Fruit fly (Drosophila melanogaster) whole organism, embryonic: ENCODE measurements around the gene CG5139.

ENCODE experiments used
- Aef1 ChIP-seq: fragments of 200-800 bp; sonication (Bioruptor generic); IDR thresholded peaks from 3 replicates; pipeline ENCODE4 v1.3.6; 2022; ENCODE audit warnings: missing biosample characterization, missing genetic modification characterization
- BEAF-32 ChIP-seq: fragments of 200-800 bp; sonication (Bioruptor generic); optimal IDR thresholded peaks from 3 replicates; lab custom pipeline; 2017; ENCODE audit warnings: missing biosample characterization, missing genetic modification characterization, mild to moderate bottlenecking, moderate library complexity, missing genetic modification reagents
- CG10654 ChIP-seq: fragments of 200-800 bp; sonication (Bioruptor generic); optimal IDR thresholded peaks from 2 replicates; lab custom pipeline; 2016; ENCODE audit warnings: missing biosample characterization, missing genetic modification characterization
- CG10979 ChIP-seq: fragments of 200-800 bp; sonication (Bioruptor generic); optimal IDR thresholded peaks from 2 replicates; lab custom pipeline; 2018; ENCODE audit warnings: missing biosample characterization, mild to moderate bottlenecking, missing genetic modification characterization, moderate library complexity
- CG12236 ChIP-seq: fragments of 200-800 bp; sonication (Bioruptor generic); optimal IDR thresholded peaks from 2 replicates; lab custom pipeline; 2016; ENCODE audit warnings: missing biosample characterization, missing genetic modification characterization
- CG12391 ChIP-seq: fragments of 200-800 bp; sonication (Bioruptor generic); optimal IDR thresholded peaks from 3 replicates; lab custom pipeline; 2018; ENCODE audit warnings: missing biosample characterization, mild to moderate bottlenecking, missing genetic modification characterization, moderate library complexity
- CG12942 ChIP-seq: fragments of 200-800 bp; sonication (Bioruptor generic); optimal IDR thresholded peaks from 3 replicates; lab custom pipeline; 2016; ENCODE audit warnings: missing biosample characterization, missing genetic modification characterization
- CG13624 ChIP-seq: fragments of 200-800 bp; sonication (Bioruptor generic); optimal IDR thresholded peaks from 2 replicates; lab custom pipeline; 2016; ENCODE audit warnings: missing biosample characterization, missing genetic modification characterization
- CG14014 ChIP-seq: fragments of 200-800 bp; sonication (Bioruptor generic); IDR thresholded peaks from 2 replicates; pipeline ENCODE4 v1.3.6; 2022; ENCODE audit warnings: missing biosample characterization, missing genetic modification characterization
- CG14860 ChIP-seq: fragments of 200-800 bp; sonication (Bioruptor generic); IDR thresholded peaks from 3 replicates; pipeline ENCODE4 v1.3.6; 2022; ENCODE audit warnings: missing biosample characterization, missing genetic modification characterization; ENCODE audit not compliant: partially characterized antibody
- CG16779 ChIP-seq: fragments of 200-800 bp; sonication (Bioruptor generic); IDR thresholded peaks from 2 replicates; pipeline ENCODE4 v1.3.6; 2022; ENCODE audit warnings: missing biosample characterization, missing genetic modification characterization
- CG18599 ChIP-seq: fragments of 200-800 bp; sonication (Bioruptor generic); optimal IDR thresholded peaks from 3 replicates; lab custom pipeline; 2017; ENCODE audit warnings: missing biosample characterization, missing genetic modification characterization, mild to moderate bottlenecking, moderate library complexity, missing genetic modification reagents
- CG2120 ChIP-seq: fragments of 200-800 bp; sonication (Bioruptor generic); optimal IDR thresholded peaks from 3 replicates; lab custom pipeline; 2016; ENCODE audit warnings: missing biosample characterization, missing genetic modification characterization
- CG3065 ChIP-seq: fragments of 200-800 bp; sonication (Bioruptor generic); optimal IDR thresholded peaks from 2 replicates; lab custom pipeline; 2016; ENCODE audit warnings: missing biosample characterization, missing genetic modification characterization
- CG32767 ChIP-seq: fragments of 200-800 bp; sonication (Bioruptor generic); IDR thresholded peaks from 2 replicates; pipeline ENCODE4 v1.3.6; 2022; ENCODE audit warnings: missing biosample characterization, missing genetic modification characterization
- CG3281 ChIP-seq: fragments of 200-800 bp; sonication (Bioruptor generic); optimal IDR thresholded peaks from 3 replicates; lab custom pipeline; 2017; ENCODE audit warnings: missing biosample characterization, mild to moderate bottlenecking, missing genetic modification characterization
- CG3407 ChIP-seq: fragments of 200-800 bp; sonication (Bioruptor generic); optimal IDR thresholded peaks from 2 replicates; lab custom pipeline; 2018; ENCODE audit warnings: missing biosample characterization, mild to moderate bottlenecking, missing genetic modification characterization
- CG34376 ChIP-seq: fragments of 200-800 bp; sonication (Bioruptor generic); optimal IDR thresholded peaks from 2 replicates; lab custom pipeline; 2018; ENCODE audit warnings: missing biosample characterization, mild to moderate bottlenecking, missing genetic modification characterization
- CG3847 ChIP-seq: fragments of 200-800 bp; sonication (Bioruptor generic); IDR thresholded peaks from 2 replicates; pipeline ENCODE4 v1.3.6; 2022; ENCODE audit warnings: missing biosample characterization, missing genetic modification characterization
- CG4854 ChIP-seq: fragments of 200-800 bp; sonication (Bioruptor generic); optimal IDR thresholded peaks from 2 replicates; lab custom pipeline; 2016; ENCODE audit warnings: missing biosample characterization, missing genetic modification characterization, inconsistent platforms
- CG6791 ChIP-seq: fragments of 200-800 bp; sonication (Bioruptor generic); IDR thresholded peaks from 3 replicates; pipeline ENCODE4 v1.3.6; 2022; ENCODE audit warnings: missing biosample characterization, missing genetic modification characterization; ENCODE audit not compliant: partially characterized antibody
- CG7987 ChIP-seq: fragments of 200-800 bp; sonication (Bioruptor generic); optimal IDR thresholded peaks from 2 replicates; lab custom pipeline; 2018; ENCODE audit warnings: missing biosample characterization, mild to moderate bottlenecking, missing genetic modification characterization, moderate library complexity
- CG8924 ChIP-seq: fragments of 200-800 bp; optimal IDR thresholded peaks from 3 replicates; lab custom pipeline; 2019; ENCODE audit warnings: missing biosample characterization, mild to moderate bottlenecking, missing genetic modification characterization, moderate library complexity
- CG9215 ChIP-seq: fragments of 200-800 bp; sonication (Bioruptor generic); IDR thresholded peaks from 2 replicates; pipeline ENCODE4 v1.3.6; 2022; ENCODE audit warnings: missing biosample characterization, missing genetic modification characterization
- CG9797 ChIP-seq: fragments of 200-800 bp; sonication (Bioruptor generic); optimal IDR thresholded peaks from 3 replicates; lab custom pipeline; 2018; ENCODE audit warnings: missing biosample characterization, mild to moderate bottlenecking, missing genetic modification characterization
- CG9876 ChIP-seq: fragments of 200-800 bp; sonication (Bioruptor generic); optimal IDR thresholded peaks from 2 replicates; lab custom pipeline; 2016; ENCODE audit warnings: missing biosample characterization, missing genetic modification characterization
- D19B ChIP-seq: fragments of 200-800 bp; sonication (Bioruptor generic); optimal IDR thresholded peaks from 2 replicates; lab custom pipeline; 2017; ENCODE audit warnings: missing biosample characterization, mild to moderate bottlenecking, missing genetic modification characterization
- Dp ChIP-seq: fragments of 200-800 bp; sonication (Bioruptor generic); optimal IDR thresholded peaks from 2 replicates; lab custom pipeline; 2018; ENCODE audit warnings: missing biosample characterization, mild to moderate bottlenecking, missing genetic modification characterization, moderate library complexity
- GATAe ChIP-seq: fragments of 200-800 bp; sonication (Bioruptor generic); conservative IDR thresholded peaks from 2 replicates; pipeline ENCODE4 v1.3.6; 2022; ENCODE audit warnings: missing biosample characterization, missing genetic modification characterization
- H2.0 ChIP-seq: fragments of 200-800 bp; sonication (Bioruptor generic); IDR thresholded peaks from 2 replicates; pipeline ENCODE4 v1.3.6; 2022; ENCODE audit warnings: missing biosample characterization, missing genetic modification characterization
- HLH54F ChIP-seq: fragments of 200-800 bp; sonication (Bioruptor generic); optimal IDR thresholded peaks from 3 replicates; lab custom pipeline; 2016; ENCODE audit warnings: missing biosample characterization, missing genetic modification characterization
- Hr39 ChIP-seq: fragments of >200 bp; optimal IDR thresholded peaks from 2 replicates; lab custom pipeline; 2017
- NC2β ChIP-seq: fragments of 200-800 bp; sonication (Bioruptor generic); optimal IDR thresholded peaks from 2 replicates; lab custom pipeline; 2016; ENCODE audit warnings: missing biosample characterization, missing genetic modification characterization
- PHDP ChIP-seq: fragments of 200-800 bp; sonication (Bioruptor generic); optimal IDR thresholded peaks from 3 replicates; lab custom pipeline; 2018; ENCODE audit warnings: missing biosample characterization, mild to moderate bottlenecking, missing genetic modification characterization, moderate library complexity
- Scr ChIP-seq: fragments of 200-800 bp; sonication (Bioruptor generic); IDR thresholded peaks from 2 replicates; pipeline ENCODE4 v1.3.6; 2022; ENCODE audit warnings: missing biosample characterization, missing genetic modification characterization; ENCODE audit not compliant: partially characterized antibody
- Side ChIP-seq: fragments of 200-800 bp; sonication (Bioruptor generic); optimal IDR thresholded peaks from 2 replicates; lab custom pipeline; 2016; ENCODE audit warnings: missing biosample characterization, missing genetic modification characterization
- Sry-β ChIP-seq: fragments of 200-800 bp; sonication (Bioruptor generic); optimal IDR thresholded peaks from 2 replicates; lab custom pipeline; 2018; ENCODE audit warnings: missing biosample characterization, mild to moderate bottlenecking, missing genetic modification characterization, moderate library complexity
- chinmo ChIP-seq: fragments of 200-800 bp; sonication (Bioruptor generic); IDR thresholded peaks from 4 replicates; pipeline ENCODE4 v1.3.6; 2022; ENCODE audit warnings: missing biosample characterization, missing genetic modification characterization; ENCODE audit not compliant: partially characterized antibody
- chm ChIP-seq: fragments of 200-800 bp; sonication (Bioruptor generic); IDR thresholded peaks from 2 replicates; pipeline ENCODE4 v1.3.6; 2022; ENCODE audit warnings: missing biosample characterization, missing genetic modification characterization
- dati ChIP-seq: fragments of 200-800 bp; sonication (Bioruptor generic); IDR thresholded peaks from 2 replicates; pipeline ENCODE4 v1.3.6; 2022; ENCODE audit warnings: missing biosample characterization, missing genetic modification characterization
- dm ChIP-seq: fragments of 200-800 bp; sonication (Bioruptor generic); optimal IDR thresholded peaks from 3 replicates; lab custom pipeline; 2016; ENCODE audit warnings: missing biosample characterization, missing genetic modification characterization
- dpn ChIP-seq, 2 experiments: fragments of 200-800 bp; sonication (Bioruptor generic); optimal IDR thresholded peaks; 3 replicates each; lab custom pipeline; 2016; ENCODE audit warnings: missing biosample characterization in 2 of 2, missing genetic modification characterization in 2 of 2
- esg ChIP-seq: fragments of 200-800 bp; sonication (Bioruptor generic); conservative IDR thresholded peaks from 2 replicates; pipeline ENCODE4 v1.3.6; 2022; ENCODE audit warnings: missing biosample characterization, missing genetic modification characterization
- fu2 ChIP-seq: fragments of 200-800 bp; sonication (Bioruptor generic); optimal IDR thresholded peaks from 2 replicates; lab custom pipeline; 2016; ENCODE audit warnings: missing biosample characterization, missing genetic modification characterization
- jumu ChIP-seq: fragments of 200-800 bp; sonication (Bioruptor generic); optimal IDR thresholded peaks from 3 replicates; lab custom pipeline; 2016; ENCODE audit warnings: missing biosample characterization, missing genetic modification characterization
- pho ChIP-seq: fragments of 200-800 bp; sonication (Bioruptor generic); optimal IDR thresholded peaks from 2 replicates; lab custom pipeline; 2016; ENCODE audit warnings: missing biosample characterization, missing genetic modification characterization
- rib ChIP-seq: fragments of 200-800 bp; sonication (Bioruptor generic); IDR thresholded peaks from 2 replicates; pipeline ENCODE4 v1.3.6; 2022; ENCODE audit warnings: missing biosample characterization, missing genetic modification characterization
- ro ChIP-seq: fragments of 200-800 bp; sonication (Bioruptor generic); IDR thresholded peaks from 2 replicates; pipeline ENCODE4 v1.3.6; 2022; ENCODE audit warnings: missing biosample characterization, missing genetic modification characterization
- row ChIP-seq: fragments of 200-800 bp; sonication (Bioruptor generic); IDR thresholded peaks from 3 replicates; pipeline ENCODE4 v1.3.6; 2022; ENCODE audit warnings: missing biosample characterization, missing genetic modification characterization
- vvl ChIP-seq: fragments of 200-800 bp; sonication (Bioruptor generic); IDR thresholded peaks from 2 replicates; pipeline ENCODE4 v1.3.6; 2022; ENCODE audit warnings: missing biosample characterization, missing genetic modification characterization
- zen2 ChIP-seq: fragments of 200-800 bp; sonication (Bioruptor generic); IDR thresholded peaks from 3 replicates; pipeline ENCODE4 v1.3.6; 2022; ENCODE audit warnings: missing biosample characterization, missing genetic modification characterization; ENCODE audit not compliant: partially characterized antibody

Gene CG5139

DNA sequence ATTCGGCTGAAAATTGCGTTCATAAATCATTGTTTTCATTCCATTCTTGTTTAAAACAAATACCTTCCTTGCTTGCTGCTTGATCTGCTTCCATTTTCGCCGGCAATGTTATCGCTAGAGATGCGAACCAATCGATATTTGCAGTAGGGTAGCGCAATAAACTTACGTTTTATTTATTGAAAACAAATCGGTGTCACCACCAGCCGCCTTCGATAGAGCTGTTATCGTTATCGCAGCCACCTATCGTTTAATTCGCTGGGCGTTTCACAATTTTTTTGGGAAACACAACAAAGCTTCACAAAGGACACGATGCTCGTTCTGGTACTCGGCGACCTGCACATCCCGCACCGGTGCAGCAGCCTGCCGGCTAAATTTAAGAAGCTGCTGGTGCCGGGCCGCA, 48.5 kb downstream of the CG5139 start, which contains the start of the genes Tfb4 and Vps29 (continued):
- TF ChIP-seq Dp (GFP tag; lab: Kevin White, UChicago) (peak; percentile 65), Sry-β (no peak), fu2 (GFP tag; lab: Kevin White, UChicago) (peak; percentile 49), CG9797 (GFP tag; lab: Kevin White, UChicago) (peak; percentile 7), CG14014 (GFP tag; lab: Robert Waterston, UW) (peak; percentile 23; the same call in 1 of the 2 replicates), CG14860 (GFP tag; lab: Robert Waterston, UW) (peak; percentile 93), NC2β (peak; percentile 12), vvl (GFP tag; lab: Robert Waterston, UW) (peak; percentile 58; the same call in 1 of the 2 replicates), CG18599 (GFP tag; lab: Kevin White, UChicago) (peak; percentile 32), Hr39 (lab: Kevin White, UChicago) (no peak), CG3407 (GFP tag; lab: Kevin White, UChicago) (no peak), HLH54F (peak; percentile 69), CG12236 (GFP tag; lab: Kevin White, UChicago) (no peak), CG32767 (GFP tag; lab: Robert Waterston, UW) (no peak), pho (peak; percentile 20), CG34376 (GFP tag; lab: Kevin White, UChicago) (no peak), CG3065 (GFP tag; lab: Kevin White, UChicago) (peak; percentile 18), CG2120 (GFP tag; lab: Kevin White, UChicago) (peak; percentile 81), zen2 (GFP tag; lab: Robert Waterston, UW) (peak; percentile 98), CG10979 (tag; lab: Kevin White, UChicago) (peak; percentile 35), CG16779 (GFP tag; lab: Robert Waterston, UW) (0 out of 2 replicates have a peak, but pooled peaks have one; percentile 38), esg (GFP tag; lab: Robert Waterston, UW) (no peak), CG8924 (tag; lab: Kevin White, UChicago) (peak; percentile 39), chm (GFP tag; lab: Robert Waterston, UW) (peak; percentile 30; the same call in 1 of the 2 replicates), CG4854 (GFP tag; lab: Kevin White, UChicago) (peak; percentile 21), ro (no peak), CG6791 (GFP tag; lab: Robert Waterston, UW) (peak; percentile 94), dm (peak; percentile 31), CG9215 (GFP tag; lab: Robert Waterston, UW) (0 out of 2 replicates have a peak, but pooled peaks have one; percentile 35), CG3281 (GFP tag; lab: Kevin White, UChicago) (no peak), GATAe (GFP tag; lab: Robert Waterston, UW) (no peak), CG12391 (tag; lab: Kevin White, UChicago) (peak; percentile 43), chinmo (GFP tag; lab: Robert Waterston, UW) (peak; percentile 96), dpn (GFP tag; optimal IDR thresholded peaks at IDR 0.05; lab: Kevin White, UChicago) (peak; percentile 28 to 73), H2.0 (peak; percentile 46; the same call in 1 of the 2 replicates), CG10654 (peak; percentile 21), Scr (GFP tag; lab: Robert Waterston, UW) (peak; percentile 80), CG12942 (peak; percentile 12), Side (GFP tag; lab: Kevin White, UChicago) (peak; percentile 63), CG9876 (GFP tag; lab: Kevin White, UChicago) (no peak), dati (GFP tag; lab: Robert Waterston, UW) (no peak), row (GFP tag; lab: Robert Waterston, UW) (peak; percentile 65), PHDP (tag; lab: Kevin White, UChicago) (no peak), jumu (GFP tag; lab: Kevin White, UChicago) (peak; percentile 63), CG13624 (peak; percentile 63), Aef1 (GFP tag; lab: Robert Waterston, UW) (peak; percentile 24; the same call in 1 of the 3 replicates), D19B (GFP tag; lab: Kevin White, UChicago) (no peak), CG3847 (GFP tag; lab: Robert Waterston, UW) (0 out of 2 replicates have a peak, but pooled peaks have one; percentile 47), BEAF-32 (peak; percentile 66), CG7987 (GFP tag; lab: Kevin White, UChicago) (peak; percentile 44), rib (GFP tag; lab: Robert Waterston, UW) (peak; percentile 62; the same call in 1 of the 2 replicates)
